Worm (Caenorhabditis elegans) whole organism, late embryonic: Measurements from ENCODE around the gene irld-9.

ENCODE experiments used
- T23F11.4 ChIP-seq: fragments of 200-800 bp; sonication (Bioruptor generic); optimal IDR thresholded peaks from 2 replicates; lab custom pipeline; 2018; ENCODE audit warnings: mild to moderate bottlenecking, missing genetic modification characterization, missing compliant biosample characterization
- ama-1 ChIP-seq: fragments of 150-350 bp; optimal IDR thresholded peaks from 2 replicates; lab custom pipeline; 2014
- ceh-19 ChIP-seq: fragments of 200-800 bp; sonication (Bioruptor generic); optimal IDR thresholded peaks from 2 replicates; lab custom pipeline; 2018; ENCODE audit warnings: mild to moderate bottlenecking, missing genetic modification characterization, missing compliant biosample characterization
- ceh-30 ChIP-seq: fragments of 150-350 bp; optimal IDR thresholded peaks from 2 replicates; lab custom pipeline; 2014; ENCODE audit warnings: missing biosample characterization, missing genetic modification characterization
- elt-4 ChIP-seq: sonication (generic microtip); optimal IDR thresholded peaks from 2 replicates; lab custom pipeline; 2016; ENCODE audit warnings: missing genetic modification characterization, missing compliant biosample characterization
- fax-1 ChIP-seq: sonication (generic microtip); optimal IDR thresholded peaks from 2 replicates; lab custom pipeline; 2016; ENCODE audit warnings: missing genotype, missing genetic modification characterization, missing compliant biosample characterization
- gmeb-2 ChIP-seq: sonication (generic microtip); optimal IDR thresholded peaks from 2 replicates; lab custom pipeline; 2016; ENCODE audit warnings: missing genetic modification characterization, inconsistent platforms, missing compliant biosample characterization
- hlh-30 ChIP-seq: sonication (generic microtip); optimal IDR thresholded peaks from 2 replicates; lab custom pipeline; 2017; ENCODE audit warnings: antibody characterized with exemption, missing genetic modification characterization, missing compliant biosample characterization; ENCODE audit not compliant: insufficient read depth
- lin-11 ChIP-seq: fragments of 200-800 bp; sonication (Bioruptor generic); optimal IDR thresholded peaks from 2 replicates; lab custom pipeline; 2018; ENCODE audit warnings: mild to moderate bottlenecking, missing genetic modification characterization, missing compliant biosample characterization
- pat-9 ChIP-seq: fragments of 200-800 bp; sonication (Bioruptor generic); optimal IDR thresholded peaks from 2 replicates; lab custom pipeline; 2018; ENCODE audit warnings: mild to moderate bottlenecking, missing genetic modification characterization, moderate library complexity, missing compliant biosample characterization
- pqm-1 ChIP-seq: sonication (generic microtip); optimal IDR thresholded peaks from 2 replicates; lab custom pipeline; 2016; ENCODE audit warnings: missing genetic modification characterization, missing compliant biosample characterization
- syd-9 ChIP-seq: sonication (generic microtip); optimal IDR thresholded peaks from 2 replicates; lab custom pipeline; 2016; ENCODE audit warnings: mild to moderate bottlenecking, missing genetic modification characterization, moderate library complexity, missing compliant biosample characterization

ce11 chrII:1730103-1730502 is 8.6 kb downstream of the irld-9 start, which contains the start of gene ceh-81:
- TF ChIP-seq ceh-30 (tag; lab: Kevin White, UChicago) (no peak), T23F11.4 (GFP tag; lab: Kevin White, UChicago) (no peak), fax-1 (tag; lab: Kevin White, UChicago) (no peak), pqm-1 (no peak), gmeb-2 (tag; lab: Kevin White, UChicago) (no peak), pat-9 (tag; lab: Kevin White, UChicago) (no peak), ama-1 (lab: Kevin White, UChicago) (no peak), ceh-19 (GFP tag; lab: Kevin White, UChicago) (no peak), elt-4 (no peak), hlh-30 (tag; lab: Kevin White, UChicago) (no peak), syd-9 (tag; lab: Kevin White, UChicago) (no peak), lin-11 (no peak)
